Worm (Caenorhabditis elegans) whole organism, midembryonic: Measurements from ENCODE around the gene M01H9.4.

Source experiments
- T22C8.4 ChIP-seq: fragments of 200-800 bp; sonication (Bioruptor generic); IDR thresholded peaks from 2 replicates; pipeline ENCODE4 v1.3.6; 2022; ENCODE audit warnings: missing genetic modification characterization, missing compliant biosample characterization

Gene M01H9.4

ce11 chrIV:4434441-4435084, 48.1 kb downstream of the M01H9.4 start, which contains the start of the genes R08C7.8 and R08C7.4:
R08C7.8 (minus strand) TSS chrIV:4434541.
R08C7.4 (plus strand) TSS chrIV:4435034.
- no peak for TF ChIP-seq T22C8.4
